ENCODE assay signal across 2 worm cellular contexts in genomic region chrV:1151324-1151742, ce11.
A peak's percentile ranks its signal among the peaks of the same experiment; 100 is the strongest.
TF ChIP-seq lines count a peak whose summit lies in the region.

No protein-coding gene starts in this region.

TF ChIP-seq in whole organism, L4 larva, 104 proteins besides CTCF, POLR2A, EP300 and RAD21 (continued from another document):
- TF ChIP-seq daf-16 (GFP tag; optimal IDR thresholded peaks at IDR 0.05; lab: Kevin White, UChicago) (peak; percentile 93 to 98), daf-16 (tag; optimal IDR thresholded peaks at IDR 0.05; lab: Kevin White, UChicago) (peak; percentile 80), snpc-1.2 (GFP tag; IDR thresholded peaks at IDR 0.05; lab: Robert Waterston, UW) (peak; percentile 59), saeg-2 (GFP tag; IDR thresholded peaks at IDR 0.05; lab: Robert Waterston, UW) (peak; percentile 100), nhr-41 (GFP tag; IDR thresholded peaks at IDR 0.05; lab: Robert Waterston, UW) (peak; percentile 97), unc-130 (GFP tag; optimal IDR thresholded peaks at IDR 0.05; lab: Kevin White, UChicago) (peak; percentile 44), ztf-11 (tag; optimal IDR thresholded peaks at IDR 0.05; lab: Kevin White, UChicago) (no peak), hmg-1.1 (GFP tag; IDR thresholded peaks at IDR 0.05; lab: Robert Waterston, UW) (peak; percentile 99), nhr-42 (GFP tag; IDR thresholded peaks at IDR 0.05; lab: Robert Waterston, UW) (peak; percentile 97), zip-2 (tag; optimal IDR thresholded peaks at IDR 0.05; lab: Kevin White, UChicago) (peak; percentile 86), dpl-1 (GFP tag; optimal IDR thresholded peaks at IDR 0.05; lab: Kevin White, UChicago) (peak; percentile 80), lsy-2 (tag; optimal IDR thresholded peaks at IDR 0.05; lab: Kevin White, UChicago) (peak; percentile 93 to 95), mep-1 (tag; optimal IDR thresholded peaks at IDR 0.05; lab: Kevin White, UChicago) (peak; percentile 99), spr-3 (GFP tag; optimal IDR thresholded peaks at IDR 0.05; lab: Kevin White, UChicago) (peak; percentile 96), egl-43 (GFP tag; IDR thresholded peaks at IDR 0.05; lab: Robert Waterston, UW) (peak; percentile 100), T20F7.1 (GFP tag; optimal IDR thresholded peaks at IDR 0.05; lab: Kevin White, UChicago) (peak; percentile 95), ces-1 (GFP tag; optimal IDR thresholded peaks at IDR 0.05; lab: Kevin White, UChicago) (peak; percentile 76), ceh-28 (tag; optimal IDR thresholded peaks at IDR 0.05; lab: Kevin White, UChicago) (peak; percentile 90), T26A8.4 (GFP tag; IDR thresholded peaks at IDR 0.05; lab: Robert Waterston, UW) (peak; percentile 99), lin-38 (GFP tag; IDR thresholded peaks at IDR 0.05; lab: Robert Waterston, UW) (peak; percentile 91), tra-1 (GFP tag; IDR thresholded peaks at IDR 0.05; lab: Robert Waterston, UW) (peak; percentile 99), lin-39 (tag; optimal IDR thresholded peaks at IDR 0.05; lab: Kevin White, UChicago) (peak; percentile 3), ztf-7 (tag; optimal IDR thresholded peaks at IDR 0.05; lab: Kevin White, UChicago) (peak; percentile 23), nhr-6 (tag; optimal IDR thresholded peaks at IDR 0.05; lab: Kevin White, UChicago) (peak; percentile 90), ama-1 (optimal IDR thresholded peaks at IDR 0.05; lab: Kevin White, UChicago) (peak; percentile 1), mes-2 (tag; optimal IDR thresholded peaks at IDR 0.05; lab: Kevin White, UChicago; ENCODE audit: poor library complexity, severe bottlenecking) (peak; percentile 73), mdt-29 (GFP tag; IDR thresholded peaks at IDR 0.05; lab: Robert Waterston, UW) (peak; percentile 99), Y75B8A.6 (GFP tag; IDR thresholded peaks at IDR 0.05; lab: Robert Waterston, UW) (peak; percentile 84), zip-11 (GFP tag; IDR thresholded peaks at IDR 0.05; lab: Robert Waterston, UW) (no peak), snpc-4 (tag; optimal IDR thresholded peaks at IDR 0.05; lab: Kevin White, UChicago) (no peak), ceh-32 (tag; optimal IDR thresholded peaks at IDR 0.05; lab: Kevin White, UChicago; ENCODE audit: poor library complexity) (peak; percentile 89), nhr-48 (tag; optimal IDR thresholded peaks at IDR 0.05; lab: Kevin White, UChicago) (peak; percentile 98), F37D6.2 (tag; optimal IDR thresholded peaks at IDR 0.05; lab: Kevin White, UChicago) (peak; percentile 98), madf-9 (GFP tag; conservative IDR thresholded peaks at IDR 0.05; lab: Robert Waterston, UW) (peak; percentile 100), egl-27 (tag; optimal IDR thresholded peaks at IDR 0.05; lab: Kevin White, UChicago) (no peak), daf-19 (GFP tag; conservative IDR thresholded peaks at IDR 0.05; lab: Robert Waterston, UW) (no peak), lin-13 (GFP tag; optimal IDR thresholded peaks at IDR 0.05; lab: Kevin White, UChicago) (peak; percentile 98), attf-4 (tag; optimal IDR thresholded peaks at IDR 0.05; lab: Kevin White, UChicago) (no peak), cey-2 (tag; optimal IDR thresholded peaks at IDR 0.05; lab: Kevin White, UChicago; ENCODE audit: borderline replicate concordance, insufficient read depth) (no peak), spr-1 (tag; optimal IDR thresholded peaks at IDR 0.05; lab: Kevin White, UChicago) (peak; percentile 96), ceh-44 (GFP tag; IDR thresholded peaks at IDR 0.05; lab: Robert Waterston, UW) (peak; percentile 53), nhr-11 (tag; optimal IDR thresholded peaks at IDR 0.05; lab: Kevin White, UChicago) (peak; percentile 99), lin-15B (tag; optimal IDR thresholded peaks at IDR 0.05; lab: Kevin White, UChicago) (no peak), skn-1 (tag; optimal IDR thresholded peaks at IDR 0.05; lab: Kevin White, UChicago) (peak; percentile 82), ceh-82 (tag; optimal IDR thresholded peaks at IDR 0.05; lab: Kevin White, UChicago) (no peak), dmd-8 (GFP tag; IDR thresholded peaks at IDR 0.05; lab: Robert Waterston, UW) (peak; percentile 77), daf-12 (tag; optimal IDR thresholded peaks at IDR 0.05; lab: Kevin White, UChicago) (no peak), arid-1 (GFP tag; conservative IDR thresholded peaks at IDR 0.05; lab: Robert Waterston, UW) (peak; percentile 90), nhr-111 (GFP tag; optimal IDR thresholded peaks at IDR 0.05; lab: Kevin White, UChicago) (no peak)
TF ChIP-seq in whole organism, L4 larva: peak in this region for 85.

TF ChIP-seq in whole organism, late embryonic, 69 proteins besides CTCF, POLR2A, EP300 and RAD21 (continued from another document):
- TF ChIP-seq madf-2 (tag; optimal IDR thresholded peaks at IDR 0.05; lab: Kevin White, UChicago) (peak; percentile 29), ceh-31 (tag; optimal IDR thresholded peaks at IDR 0.05; lab: Kevin White, UChicago) (peak; percentile 98), sdc-2 (tag; optimal IDR thresholded peaks at IDR 0.05; lab: Kevin White, UChicago) (peak; percentile 78), unc-42 (tag; optimal IDR thresholded peaks at IDR 0.05; lab: Kevin White, UChicago) (peak; percentile 97), fkh-6 (tag; optimal IDR thresholded peaks at IDR 0.05; lab: Kevin White, UChicago) (peak; percentile 22), K09A11.1 (tag; optimal IDR thresholded peaks at IDR 0.05; lab: Kevin White, UChicago; ENCODE audit: insufficient read depth) (peak; percentile 87)
